Worm (Caenorhabditis elegans): Measurements from ENCODE around the gene scc-1.

DNA sequence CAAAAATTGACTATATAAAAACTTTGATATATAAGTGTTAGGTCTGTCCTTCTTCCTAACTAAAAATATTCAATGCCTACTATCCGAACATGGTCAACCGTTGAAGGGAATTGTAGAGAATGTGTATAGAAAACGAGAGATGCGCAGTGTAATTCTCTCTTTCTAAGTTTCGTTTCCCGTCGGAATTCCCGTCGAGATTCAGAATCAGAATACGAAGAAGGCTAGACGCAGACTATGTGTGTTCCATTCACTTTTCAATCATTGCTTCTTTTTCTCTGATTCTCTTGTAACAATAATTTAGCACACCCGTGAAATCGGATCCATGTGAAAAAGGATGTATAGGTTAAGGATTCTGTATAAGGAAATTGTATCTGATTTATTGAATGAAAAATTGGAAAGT, 36.0 kb downstream of the scc-1 start:
- no peak for TF ChIP-seq T22C8.4 (GFP tag; IDR thresholded peaks at IDR 0.05)
- TF ChIP-seq flt-1 (GFP tag; IDR thresholded peaks at IDR 0.05): no peak
- no peak for TF ChIP-seq cog-1 (tag; optimal IDR thresholded peaks at IDR 0.05)
- no peak for TF ChIP-seq tab-1 (GFP tag; IDR thresholded peaks at IDR 0.05)
- no peak for TF ChIP-seq klf-2 (GFP tag; conservative IDR thresholded peaks at IDR 0.05)

All from whole organism, midembryonic.